Worm (Caenorhabditis elegans) whole organism, midembryonic: Measurements from ENCODE around the gene ins-11.
A peak's percentile ranks its signal among the peaks of the same experiment; 100 is the strongest.

Experiments used
- T22C8.4 ChIP-seq: fragments of 200-800 bp; sonication (Bioruptor generic); IDR thresholded peaks from 2 replicates; pipeline ENCODE4 v1.3.6; 2022; ENCODE audit warnings: missing genetic modification characterization, missing compliant biosample characterization
- cog-1 ChIP-seq: sonication (generic microtip); optimal IDR thresholded peaks from 2 replicates; lab custom pipeline; 2016; ENCODE audit warnings: missing genetic modification characterization, missing compliant biosample characterization
- flt-1 ChIP-seq: fragments of 200-800 bp; sonication (Bioruptor generic); IDR thresholded peaks from 2 replicates; pipeline ENCODE4 v1.3.6; 2022; ENCODE audit warnings: missing genetic modification characterization, missing compliant biosample characterization
- klf-2 ChIP-seq: fragments of 200-800 bp; sonication (Bioruptor generic); conservative IDR thresholded peaks from 2 replicates; pipeline ENCODE4 v1.3.6; 2022; ENCODE audit warnings: missing genetic modification reagents, missing genetic modification characterization, missing compliant biosample characterization
- med-1 ChIP-seq: sonication (generic microtip); optimal IDR thresholded peaks from 2 replicates; lab custom pipeline; 2017; ENCODE audit warnings: missing genetic modification characterization, mild to moderate bottlenecking, missing compliant biosample characterization, antibody characterized with exemption, missing genetic modification reagents; ENCODE audit not compliant: insufficient read depth
- ref-1 ChIP-seq: fragments of 200-800 bp; sonication (Bioruptor generic); conservative IDR thresholded peaks from 2 replicates; pipeline ENCODE4 v1.3.6; 2022; ENCODE audit warnings: missing genetic modification reagents, missing genetic modification characterization, missing compliant biosample characterization
- tab-1 ChIP-seq: fragments of 200-800 bp; sonication (Bioruptor generic); IDR thresholded peaks from 2 replicates; pipeline ENCODE4 v1.3.6; 2022; ENCODE audit warnings: missing genetic modification characterization, missing compliant biosample characterization
- ztf-23 ChIP-seq: fragments of 200-800 bp; sonication (Bioruptor generic); IDR thresholded peaks from 2 replicates; pipeline ENCODE4 v1.3.6; 2022; ENCODE audit warnings: missing genetic modification reagents, missing genetic modification characterization, missing compliant biosample characterization
- ztf-29 ChIP-seq: fragments of 200-800 bp; sonication (Bioruptor generic); IDR thresholded peaks from 2 replicates; pipeline ENCODE4 v1.3.6; 2022; ENCODE audit warnings: missing genetic modification reagents, missing genetic modification characterization, missing compliant biosample characterization

ins-11 gene

ce11 chrII:5556431-5556830 is at the start of gene ins-11:
ins-11 (plus strand) TSS chrII:5556731.
- TF ChIP-seq T22C8.4, result no peak
- no peak for TF ChIP-seq ref-1 (GFP tag; lab: Robert Waterston, UW)
- no peak for TF ChIP-seq med-1 (GFP tag; lab: Kevin White, UChicago)
- TF ChIP-seq tab-1, result no peak
- TF ChIP-seq cog-1 (tag; lab: Kevin White, UChicago), result no peak
- TF ChIP-seq klf-2, result no peak
- TF ChIP-seq ztf-23 (GFP tag; lab: Robert Waterston, UW), result no peak
- no peak for TF ChIP-seq flt-1 (GFP tag; lab: Robert Waterston, UW)
- TF ChIP-seq ztf-29 (GFP tag; lab: Robert Waterston, UW), result no peak

ce11 chrII:5511417-5512353 is 44.8 kb upstream of the ins-11 start:
- TF ChIP-seq med-1 (GFP tag; lab: Kevin White, UChicago) (no peak), ztf-23 (GFP tag; lab: Robert Waterston, UW) (no peak), klf-2 (no peak), flt-1 (GFP tag; lab: Robert Waterston, UW) (no peak), cog-1 (tag; lab: Kevin White, UChicago) (peak; percentile 44), tab-1 (no peak), T22C8.4 (no peak)

ce11 chrII:5512473-5513097 is 43.9 kb upstream of the ins-11 start:
- TF ChIP-seq flt-1 (GFP tag; lab: Robert Waterston, UW) (no peak), T22C8.4 (no peak), med-1 (GFP tag; lab: Kevin White, UChicago) (no peak), tab-1 (no peak), cog-1 (tag; lab: Kevin White, UChicago) (no peak), ztf-29 (GFP tag; lab: Robert Waterston, UW) (no peak), ztf-23 (GFP tag; lab: Robert Waterston, UW) (no peak), klf-2 (no peak), ref-1 (GFP tag; lab: Robert Waterston, UW) (no peak)

DNA sequence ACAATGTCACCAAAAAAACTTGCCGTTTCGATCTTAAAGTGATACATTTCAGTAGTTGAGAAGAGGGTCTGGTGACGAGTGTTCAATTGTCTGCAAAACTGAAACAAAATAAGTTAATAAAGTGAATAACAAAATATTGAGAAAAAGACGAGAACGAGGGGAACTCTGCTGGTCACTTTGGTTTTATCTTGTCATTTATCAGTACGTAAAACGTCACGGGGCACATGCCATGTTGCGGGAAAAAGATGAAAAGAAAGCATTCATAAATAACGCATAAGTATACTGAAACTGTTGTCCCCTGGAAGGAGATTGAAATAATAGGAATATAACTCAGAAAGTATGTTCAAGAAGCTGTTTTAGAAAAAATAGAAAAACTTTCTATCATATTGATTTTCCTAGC is 41.7 kb upstream of the ins-11 start, which contains the start of gene sahd-1:
sahd-1 (minus strand) TSS at position 100 of the 400 bp plus-strand sequence.
- TF ChIP-seq flt-1 (GFP tag; lab: Robert Waterston, UW), result no peak
- TF ChIP-seq ref-1 (GFP tag; lab: Robert Waterston, UW), result no peak
- no peak for TF ChIP-seq ztf-29 (GFP tag; lab: Robert Waterston, UW)
- no peak for TF ChIP-seq T22C8.4
- TF ChIP-seq cog-1 (tag; lab: Kevin White, UChicago), result no peak
- no peak for TF ChIP-seq klf-2
- no peak for TF ChIP-seq med-1 (GFP tag; lab: Kevin White, UChicago)
- no peak for TF ChIP-seq ztf-23 (GFP tag; lab: Robert Waterston, UW)
- no peak for TF ChIP-seq tab-1

- TF ChIP-seq tab-1 (no peak), T22C8.4 (no peak), ztf-29 (GFP tag; lab: Robert Waterston, UW) (no peak), flt-1 (GFP tag; lab: Robert Waterston, UW) (no peak), ztf-23 (GFP tag; lab: Robert Waterston, UW) (no peak), med-1 (GFP tag; lab: Kevin White, UChicago) (no peak), ref-1 (GFP tag; lab: Robert Waterston, UW) (no peak), cog-1 (tag; lab: Kevin White, UChicago) (no peak), klf-2 (no peak)
Observed at ce11 chrII:5515542-5515941, 41.0 kb upstream of the ins-11 start, which contains the start of gene ZK177.3. ZK177.3 (plus strand) TSS chrII:5515842.

DNA sequence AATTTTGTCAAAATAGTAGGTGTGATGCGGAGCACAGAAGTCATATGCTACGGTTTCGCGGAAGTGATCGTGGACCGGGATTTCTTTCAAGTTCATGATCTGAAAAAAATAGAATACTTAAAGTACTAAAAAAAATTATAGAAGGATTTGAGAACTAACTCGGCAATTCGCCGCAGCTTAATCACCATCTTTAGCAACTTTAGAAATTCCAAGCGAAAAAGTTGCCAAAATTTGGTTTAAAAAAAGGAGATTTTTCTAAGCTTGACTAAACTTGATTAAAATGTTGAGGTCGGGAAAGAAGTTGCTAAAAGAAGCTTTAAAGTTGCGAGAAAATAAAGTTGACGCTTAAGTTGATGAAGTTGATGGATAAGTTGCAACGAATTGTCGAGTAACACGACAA is 38.9 kb upstream of the ins-11 start, which contains the start of gene ZK177.9:
ZK177.9 (minus strand) TSS at position 101 of the 400 bp plus-strand sequence.
- TF ChIP-seq ztf-29 (GFP tag; lab: Robert Waterston, UW), result no peak
- TF ChIP-seq T22C8.4, result no peak
- no peak for TF ChIP-seq med-1 (GFP tag; lab: Kevin White, UChicago)
- no peak for TF ChIP-seq klf-2
- TF ChIP-seq cog-1 (tag; lab: Kevin White, UChicago), result no peak
- TF ChIP-seq flt-1 (GFP tag; lab: Robert Waterston, UW), result no peak
- TF ChIP-seq ref-1 (GFP tag; lab: Robert Waterston, UW), result no peak
- no peak for TF ChIP-seq tab-1
- no peak for TF ChIP-seq ztf-23 (GFP tag; lab: Robert Waterston, UW)

- TF ChIP-seq cog-1 (tag; lab: Kevin White, UChicago) (no peak), ztf-23 (GFP tag; lab: Robert Waterston, UW) (no peak), flt-1 (GFP tag; lab: Robert Waterston, UW) (no peak)
Observed at ce11 chrII:5518055-5518454, 38.5 kb upstream of the ins-11 start.

DNA sequence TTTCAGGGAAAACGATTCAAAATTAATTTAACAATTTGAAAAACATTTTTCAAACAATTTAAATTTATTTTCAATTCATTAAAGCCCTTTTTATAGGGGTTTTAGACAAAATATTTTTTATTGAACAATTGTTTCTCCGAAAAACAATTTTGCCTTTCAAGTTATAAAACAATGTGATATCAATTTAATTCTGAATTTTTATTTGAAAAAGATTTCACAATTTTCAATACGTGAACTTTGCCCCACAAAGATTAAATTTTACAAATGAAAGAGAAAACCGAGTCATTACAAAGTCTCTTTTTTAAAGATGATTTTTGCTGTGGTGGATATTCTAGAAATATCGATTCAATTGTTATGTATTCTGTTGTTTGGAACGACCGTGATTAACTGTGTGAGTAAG is 37.6 kb upstream of the ins-11 start, which contains the start of gene ZK177.2:
ZK177.2 (plus strand) TSS at position 301 of the 400 bp plus-strand sequence.
- no peak for TF ChIP-seq ztf-29 (GFP tag; lab: Robert Waterston, UW)
- no peak for TF ChIP-seq tab-1
- no peak for TF ChIP-seq T22C8.4
- no peak for TF ChIP-seq flt-1 (GFP tag; lab: Robert Waterston, UW)
- TF ChIP-seq ref-1 (GFP tag; lab: Robert Waterston, UW), result no peak
- TF ChIP-seq med-1 (GFP tag; lab: Kevin White, UChicago), result no peak
- TF ChIP-seq klf-2, result no peak
- TF ChIP-seq cog-1 (tag; lab: Kevin White, UChicago), result no peak
- TF ChIP-seq ztf-23 (GFP tag; lab: Robert Waterston, UW), result no peak

DNA sequence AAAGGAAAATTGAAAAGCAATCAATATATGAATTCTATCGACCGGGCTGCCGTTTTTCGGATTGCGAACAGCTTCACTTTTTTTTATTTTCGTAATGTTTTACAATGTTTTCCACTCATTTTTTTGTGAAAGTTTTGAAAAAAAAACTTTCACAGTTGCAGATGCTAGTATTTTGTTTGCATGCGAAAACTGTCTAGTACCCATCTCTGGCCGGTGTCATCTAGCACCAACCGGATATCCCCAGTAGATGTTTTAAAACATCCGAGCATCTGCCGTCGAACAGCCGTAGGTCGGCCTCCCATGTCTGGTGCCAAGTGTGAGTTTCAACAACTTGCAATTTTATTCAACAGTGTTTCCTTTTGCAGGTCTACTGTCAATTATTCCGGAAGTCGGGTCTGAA is 35.1 kb upstream of the ins-11 start, which contains the start of gene ZK177.12:
ZK177.12 (plus strand) TSS at position 301 of the 400 bp plus-strand sequence.
- no peak for TF ChIP-seq ref-1 (GFP tag; lab: Robert Waterston, UW)
- TF ChIP-seq flt-1 (GFP tag; lab: Robert Waterston, UW), result no peak
- TF ChIP-seq cog-1 (tag; lab: Kevin White, UChicago), result no peak
